Worm (Caenorhabditis elegans): ENCODE data around the gene mfsd-6.

The mfsd-6 gene

ce11 chrIII:7545189-7545588 is 34.0 kb downstream of the mfsd-6 start:
- TF ChIP-seq ham-2 (GFP tag; optimal IDR thresholded peaks at IDR 0.05), result no peak
- TF ChIP-seq unc-120 (tag; optimal IDR thresholded peaks at IDR 0.05; ENCODE audit: poor library complexity, severe bottlenecking), result peak; percentile 83
- TF ChIP-seq unc-62 (GFP tag; optimal IDR thresholded peaks at IDR 0.05), result peak; percentile 74
- no peak for TF ChIP-seq mab-5 (tag; optimal IDR thresholded peaks at IDR 0.05)
- TF ChIP-seq hlh-1 (tag; optimal IDR thresholded peaks at IDR 0.05), result peak; percentile 93
- no peak for TF ChIP-seq flh-1 (GFP tag; optimal IDR thresholded peaks at IDR 0.05)
- no peak for TF ChIP-seq nhr-28 (tag; optimal IDR thresholded peaks at IDR 0.05)

ce11 chrIII:7544211-7544610 is 35.0 kb downstream of the mfsd-6 start:
- no peak for TF ChIP-seq nhr-2 (tag; optimal IDR thresholded peaks at IDR 0.05)
- peak; percentile 71 for TF ChIP-seq hlh-1 (tag; optimal IDR thresholded peaks at IDR 0.05)
- TF ChIP-seq unc-62 (GFP tag; optimal IDR thresholded peaks at IDR 0.05), result peak; percentile 82
- peak; percentile 1 for TF ChIP-seq unc-120 (tag; optimal IDR thresholded peaks at IDR 0.05; ENCODE audit: poor library complexity, severe bottlenecking)
- peak; percentile 61 for TF ChIP-seq mab-5 (tag; optimal IDR thresholded peaks at IDR 0.05)
- TF ChIP-seq ceh-43 (GFP tag; optimal IDR thresholded peaks at IDR 0.05), result no peak
- TF ChIP-seq nhr-12 (tag; optimal IDR thresholded peaks at IDR 0.05), result no peak

ce11 chrIII:7542037-7542436 is 37.2 kb downstream of the mfsd-6 start:
- TF ChIP-seq lsy-2 (tag; optimal IDR thresholded peaks at IDR 0.05) (no peak), unc-120 (tag; optimal IDR thresholded peaks at IDR 0.05; ENCODE audit: poor library complexity, severe bottlenecking) (no peak), flh-1 (GFP tag; optimal IDR thresholded peaks at IDR 0.05) (no peak), mep-1 (tag; optimal IDR thresholded peaks at IDR 0.05) (no peak), ces-1 (GFP tag; optimal IDR thresholded peaks at IDR 0.05) (no peak), ham-2 (GFP tag; optimal IDR thresholded peaks at IDR 0.05) (no peak), snpc-4 (tag; optimal IDR thresholded peaks at IDR 0.05) (no peak)

- TF ChIP-seq unc-62 (GFP tag; optimal IDR thresholded peaks at IDR 0.05) (peak; percentile 44), zip-8 (tag; optimal IDR thresholded peaks at IDR 0.05) (no peak), unc-39 (tag; optimal IDR thresholded peaks at IDR 0.05) (no peak), nhr-237 (tag; optimal IDR thresholded peaks at IDR 0.05) (no peak)
Measured at ce11 chrIII:7536559-7536958, 42.7 kb downstream of the mfsd-6 start, which contains the start of gene lin-39. TSS of gene lin-39 (minus strand) at chrIII:7536632.

- TF ChIP-seq lin-13 (tag; optimal IDR thresholded peaks at IDR 0.05) (no peak), nhr-2 (tag; optimal IDR thresholded peaks at IDR 0.05) (no peak), flh-1 (GFP tag; optimal IDR thresholded peaks at IDR 0.05) (no peak), elt-1 (tag; optimal IDR thresholded peaks at IDR 0.05; ENCODE audit: borderline replicate concordance, insufficient read depth) (no peak), bed-3 (GFP tag; optimal IDR thresholded peaks at IDR 0.05) (no peak), zip-8 (tag; optimal IDR thresholded peaks at IDR 0.05) (no peak), drap-1 (GFP tag; optimal IDR thresholded peaks at IDR 0.05) (no peak), ces-1 (GFP tag; optimal IDR thresholded peaks at IDR 0.05) (no peak), nhr-28 (tag; optimal IDR thresholded peaks at IDR 0.05) (no peak)
Measured at ce11 chrIII:7535347-7535746, 43.9 kb downstream of the mfsd-6 start.

ce11 chrIII:7534648-7535047 is 44.6 kb downstream of the mfsd-6 start:
- no peak for TF ChIP-seq bed-3 (GFP tag; optimal IDR thresholded peaks at IDR 0.05)
- peak; percentile 29 for TF ChIP-seq lsy-2 (tag; optimal IDR thresholded peaks at IDR 0.05)
- TF ChIP-seq blmp-1 (tag; optimal IDR thresholded peaks at IDR 0.05), result no peak
- no peak for TF ChIP-seq drap-1 (GFP tag; optimal IDR thresholded peaks at IDR 0.05)
- TF ChIP-seq hlh-1 (tag; optimal IDR thresholded peaks at IDR 0.05), result peak; percentile 45
- TF ChIP-seq nhr-28 (tag; optimal IDR thresholded peaks at IDR 0.05), result no peak
- no peak for TF ChIP-seq ces-1 (GFP tag; optimal IDR thresholded peaks at IDR 0.05)
- no peak for TF ChIP-seq elt-1 (tag; optimal IDR thresholded peaks at IDR 0.05; ENCODE audit: borderline replicate concordance, insufficient read depth)
- TF ChIP-seq flh-1 (GFP tag; optimal IDR thresholded peaks at IDR 0.05), result no peak
- TF ChIP-seq pha-4 (tag; optimal IDR thresholded peaks at IDR 0.05), result no peak
- no peak for TF ChIP-seq lin-32 (GFP tag; optimal IDR thresholded peaks at IDR 0.05)
- peak; percentile 82 for TF ChIP-seq unc-62 (GFP tag; optimal IDR thresholded peaks at IDR 0.05)
- TF ChIP-seq ceh-43 (GFP tag; optimal IDR thresholded peaks at IDR 0.05), result no peak
- TF ChIP-seq nhr-76 (tag; optimal IDR thresholded peaks at IDR 0.05), result no peak
- no peak for TF ChIP-seq mab-5 (tag; optimal IDR thresholded peaks at IDR 0.05)
- no peak for TF ChIP-seq tbx-8 (GFP tag; optimal IDR thresholded peaks at IDR 0.05)
- TF ChIP-seq zip-8 (tag; optimal IDR thresholded peaks at IDR 0.05), result no peak
- no peak for TF ChIP-seq nhr-12 (tag; optimal IDR thresholded peaks at IDR 0.05)
- TF ChIP-seq unc-120 (tag; optimal IDR thresholded peaks at IDR 0.05; ENCODE audit: poor library complexity, severe bottlenecking), result peak; percentile 45

ce11 chrIII:7533012-7533411 is 46.2 kb downstream of the mfsd-6 start:
- TF ChIP-seq bed-3 (GFP tag; optimal IDR thresholded peaks at IDR 0.05), result no peak
- no peak for TF ChIP-seq ceh-43 (GFP tag; optimal IDR thresholded peaks at IDR 0.05)
- TF ChIP-seq ceh-83 (GFP tag; optimal IDR thresholded peaks at IDR 0.05), result no peak

Data from whole organism, mixed stage, embryonic.